Worm (Caenorhabditis elegans) whole organism, L4 larva: ENCODE data around the gene ncx-9.

ENCODE experiments used
- aly-2 ChIP-seq: sonication (generic microtip); optimal IDR thresholded peaks from 2 replicates; lab custom pipeline; 2018; ENCODE audit warnings: missing biosample characterization, missing genetic modification characterization
- lim-7 ChIP-seq: fragments of 200-800 bp; sonication (Bioruptor generic); IDR thresholded peaks from 2 replicates; pipeline ENCODE4 v1.3.6; 2022; ENCODE audit warnings: missing genetic modification characterization, missing compliant biosample characterization
- lin-15B ChIP-seq: fragments of 150-350 bp; sonication (generic microtip); optimal IDR thresholded peaks from 3 replicates; lab custom pipeline; 2014; ENCODE audit warnings: missing biosample characterization, missing genetic modification characterization
- nhr-6 ChIP-seq: fragments of 150-350 bp; optimal IDR thresholded peaks from 2 replicates; lab custom pipeline; 2014; ENCODE audit warnings: missing biosample characterization, missing genetic modification characterization
- nhr-76 ChIP-seq: fragments of 150-350 bp; optimal IDR thresholded peaks from 2 replicates; lab custom pipeline; 2014; ENCODE audit warnings: missing biosample characterization, missing genetic modification characterization
- nhr-77 ChIP-seq: fragments of 150-350 bp; optimal IDR thresholded peaks from 2 replicates; lab custom pipeline; 2014; ENCODE audit warnings: missing biosample characterization, missing genetic modification characterization

ce11 chrV:4957619-4958018, 37.4 kb downstream of the ncx-9 start:
- TF ChIP-seq nhr-6 (tag; lab: Kevin White, UChicago) (no peak), lim-7 (GFP tag; lab: Robert Waterston, UW) (no peak), nhr-77 (tag; lab: Kevin White, UChicago) (no peak), lin-15B (tag; lab: Kevin White, UChicago) (no peak), aly-2 (tag; lab: Kevin White, UChicago) (no peak), nhr-76 (no peak)
